Fruit fly (Drosophila melanogaster) Kc167 (cell line): Measurements from ENCODE around the gene CG9674.

Source experiments
- Myc ChIP-seq: fragments of >200 bp; optimal IDR thresholded peaks from 2 replicates; lab custom pipeline; 2017; ENCODE audit warnings: missing external identifiers
- Sin3A ChIP-seq: fragments of >200 bp; optimal IDR thresholded peaks from 2 replicates; lab custom pipeline; 2018; ENCODE audit warnings: missing external identifiers
- h ChIP-seq: fragments of >200 bp; optimal IDR thresholded peaks from 3 replicates; lab custom pipeline; 2018; ENCODE audit warnings: missing external identifiers
- insv ChIP-seq: fragments of >200 bp; optimal IDR thresholded peaks from 3 replicates; lab custom pipeline; 2018; ENCODE audit warnings: missing external identifiers
- psq ChIP-seq: fragments of >200 bp; optimal IDR thresholded peaks from 2 replicates; lab custom pipeline; 2017; ENCODE audit warnings: missing external identifiers
- ttk ChIP-seq: sonication (Bioruptor generic); optimal IDR thresholded peaks from 2 replicates; lab custom pipeline; 2017; ENCODE audit warnings: missing external identifiers

- TF ChIP-seq Myc (no peak), h (lab: Kevin White, UChicago) (no peak), ttk (lab: Kevin White, UChicago) (no peak), psq (lab: Kevin White, UChicago) (no peak), insv (lab: Kevin White, UChicago) (no peak), Sin3A (lab: Kevin White, UChicago) (no peak)
Measured at dm6 chr3L:16803708-16804350, 3.7 kb downstream of the CG9674 start.
